Fruit fly (Drosophila melanogaster) whole organism, wandering third instar larva: ENCODE data around the gene AIF.

Experiments used
- Abd-B ChIP-seq: fragments of >200 bp; optimal IDR thresholded peaks from 2 replicates; lab custom pipeline; 2017; ENCODE audit warnings: missing biosample characterization, missing genetic modification characterization
- CG32264 ChIP-seq: fragments of 200-800 bp; sonication (Bioruptor generic); optimal IDR thresholded peaks from 2 replicates; lab custom pipeline; 2016; ENCODE audit warnings: missing biosample characterization, missing genetic modification characterization
- Dfd ChIP-seq: fragments of >200 bp; optimal IDR thresholded peaks from 2 replicates; lab custom pipeline; 2017; ENCODE audit warnings: missing biosample characterization, missing genetic modification characterization
- Dif ChIP-seq: fragments of 200-275, 200-300 bp; sonication (Bioruptor generic); optimal IDR thresholded peaks from 2 replicates; lab custom pipeline; 2018; ENCODE audit warnings: missing biosample characterization, missing genetic modification characterization; ENCODE audit not compliant: partially characterized antibody
- GATAd ChIP-seq: sonication (Bioruptor generic); optimal IDR thresholded peaks from 2 replicates; lab custom pipeline; 2016; ENCODE audit warnings: missing biosample characterization, missing genetic modification characterization
- Hnf4 ChIP-seq: fragments of 200-800 bp; sonication (Bioruptor generic); optimal IDR thresholded peaks from 2 replicates; lab custom pipeline; 2016; ENCODE audit warnings: missing biosample characterization, mild to moderate bottlenecking, missing genetic modification characterization
- Hr83 ChIP-seq: fragments of 200-300 bp; sonication (Bioruptor generic); optimal IDR thresholded peaks from 2 replicates; lab custom pipeline; 2016; ENCODE audit warnings: missing biosample characterization, mild to moderate bottlenecking, missing genetic modification characterization, moderate library complexity; ENCODE audit not compliant: poor library complexity, severe bottlenecking
- OdsH ChIP-seq: fragments of 200-800 bp; sonication (Bioruptor generic); optimal IDR thresholded peaks from 2 replicates; lab custom pipeline; 2016; ENCODE audit warnings: missing biosample characterization, mild to moderate bottlenecking, missing genetic modification characterization
- dsf ChIP-seq: sonication (Bioruptor generic); optimal IDR thresholded peaks from 2 replicates; lab custom pipeline; 2016; ENCODE audit warnings: missing biosample characterization, missing genetic modification characterization, borderline replicate concordance
- fru ChIP-seq: fragments of 200-800 bp; sonication (Bioruptor generic); optimal IDR thresholded peaks from 3 replicates; lab custom pipeline; 2016; ENCODE audit warnings: missing biosample characterization, mild to moderate bottlenecking, missing genetic modification characterization
- pan ChIP-seq: fragments of >200 bp; optimal IDR thresholded peaks from 2 replicates; lab custom pipeline; 2017

DNA sequence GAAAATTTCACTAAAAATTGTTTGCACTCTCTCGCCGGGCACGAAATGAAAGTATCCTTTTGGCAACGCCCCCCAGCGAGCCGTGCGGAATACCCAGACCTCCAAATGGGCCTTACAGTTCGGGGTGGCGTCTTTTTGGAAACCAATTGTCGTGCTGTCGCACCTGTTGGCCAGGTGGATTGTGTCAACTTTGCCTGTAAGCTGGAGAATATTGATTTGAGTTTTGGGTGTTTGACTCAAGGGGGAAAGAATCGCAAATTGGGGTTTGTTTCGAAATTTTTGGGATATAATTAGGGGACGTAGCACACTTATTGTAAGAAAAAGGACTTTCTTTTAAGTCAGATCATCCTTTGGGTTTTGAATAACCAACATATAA lies 46.6 kb downstream of the AIF start:
- TF ChIP-seq Hr83 (GFP tag; lab: Kevin White, UChicago) (no peak), Dfd (GFP tag; lab: Kevin White, UChicago) (no peak), OdsH (no peak), pan (lab: Kevin White, UChicago) (no peak), CG32264 (GFP tag; lab: Kevin White, UChicago) (no peak), fru (GFP tag; lab: Kevin White, UChicago) (no peak), dsf (GFP tag; lab: Kevin White, UChicago) (no peak), Abd-B (GFP tag; lab: Kevin White, UChicago) (no peak), GATAd (no peak), Dif (GFP tag; lab: Kevin White, UChicago) (peak; percentile 27), Hnf4 (GFP tag; lab: Kevin White, UChicago) (no peak)
